Worm (Caenorhabditis elegans): Measurements from ENCODE around the gene lad-2.

lad-2 gene

ce11 chrIV:2990519-2990918 is 12.2 kb upstream of the lad-2 start (continued):
- no peak for TF ChIP-seq nhr-232 (tag; optimal IDR thresholded peaks at IDR 0.05)
- peak; percentile 50 for TF ChIP-seq hlh-6 (tag; optimal IDR thresholded peaks at IDR 0.05)
- TF ChIP-seq syd-9 (tag; optimal IDR thresholded peaks at IDR 0.05) = peak; percentile 9
- no peak for TF ChIP-seq C38D4.7 (GFP tag; optimal IDR thresholded peaks at IDR 0.05)
- peak; percentile 28 for TF ChIP-seq tbx-2 (tag; optimal IDR thresholded peaks at IDR 0.05)
- no peak for TF ChIP-seq odd-2 (tag; optimal IDR thresholded peaks at IDR 0.05)
- TF ChIP-seq hlh-13 (GFP tag; optimal IDR thresholded peaks at IDR 0.05) = no peak
- no peak for TF ChIP-seq ztf-16 (tag; optimal IDR thresholded peaks at IDR 0.05)
- no peak for TF ChIP-seq mec-3 (tag; optimal IDR thresholded peaks at IDR 0.05; ENCODE audit: borderline replicate concordance)
- TF ChIP-seq K09A11.1 (tag; optimal IDR thresholded peaks at IDR 0.05; ENCODE audit: insufficient read depth) = no peak
- TF ChIP-seq ets-4 (tag; optimal IDR thresholded peaks at IDR 0.05) = no peak
- no peak for TF ChIP-seq fkh-6 (tag; optimal IDR thresholded peaks at IDR 0.05)
- TF ChIP-seq elt-2 (tag; optimal IDR thresholded peaks at IDR 0.05) = no peak
- peak; percentile 15 for TF ChIP-seq ceh-34 (tag; optimal IDR thresholded peaks at IDR 0.05)
- no peak for TF ChIP-seq sox-2 (GFP tag; IDR thresholded peaks at IDR 0.05)
- TF ChIP-seq unc-3 (GFP tag; conservative IDR thresholded peaks at IDR 0.05) = no peak
- no peak for TF ChIP-seq unc-3 (tag; optimal IDR thresholded peaks at IDR 0.05)
- peak; percentile 13 for TF ChIP-seq ref-2 (tag; optimal IDR thresholded peaks at IDR 0.05)
- no peak for TF ChIP-seq ceh-18 (tag; optimal IDR thresholded peaks at IDR 0.05)
- no peak for TF ChIP-seq hlh-30 (tag; optimal IDR thresholded peaks at IDR 0.05; ENCODE audit: insufficient read depth)
- no peak for TF ChIP-seq T23F11.4 (GFP tag; optimal IDR thresholded peaks at IDR 0.05)
- TF ChIP-seq ceh-22 (tag; optimal IDR thresholded peaks at IDR 0.05) = no peak
- TF ChIP-seq npax-4 (tag; optimal IDR thresholded peaks at IDR 0.05) = no peak
- TF ChIP-seq sdc-2 (tag; optimal IDR thresholded peaks at IDR 0.05) = no peak
- TF ChIP-seq dve-1 (tag; optimal IDR thresholded peaks at IDR 0.05) = no peak
- peak; percentile 6 for TF ChIP-seq pat-9 (tag; optimal IDR thresholded peaks at IDR 0.05)
- no peak for TF ChIP-seq ceh-9 (tag; optimal IDR thresholded peaks at IDR 0.05)
- no peak for TF ChIP-seq K02D7.2 (tag; optimal IDR thresholded peaks at IDR 0.05)
- no peak for TF ChIP-seq fkh-10 (GFP tag; optimal IDR thresholded peaks at IDR 0.05)
- TF ChIP-seq tbx-7 (tag; optimal IDR thresholded peaks at IDR 0.05) = no peak
- TF ChIP-seq pax-1 (tag; optimal IDR thresholded peaks at IDR 0.05) = no peak
- TF ChIP-seq ceh-24 (tag; optimal IDR thresholded peaks at IDR 0.05) = no peak
- peak; percentile 64 for TF ChIP-seq nfya-1 (tag; optimal IDR thresholded peaks at IDR 0.05)
- TF ChIP-seq ceh-19 (GFP tag; optimal IDR thresholded peaks at IDR 0.05) = peak; percentile 55

ce11 chrIV:2986720-2987119 is 8.4 kb upstream of the lad-2 start:
- no peak for TF ChIP-seq hlh-8 (tag; optimal IDR thresholded peaks at IDR 0.05)
- no peak for TF ChIP-seq npax-4 (tag; optimal IDR thresholded peaks at IDR 0.05)
- no peak for TF ChIP-seq che-1 (tag; optimal IDR thresholded peaks at IDR 0.05)
- TF ChIP-seq ceh-14 (tag; optimal IDR thresholded peaks at IDR 0.05) = no peak
- TF ChIP-seq C08G9.2 (tag; optimal IDR thresholded peaks at IDR 0.05) = no peak
- TF ChIP-seq K02D7.2 (tag; optimal IDR thresholded peaks at IDR 0.05) = no peak
- no peak for TF ChIP-seq ttx-3 (tag; optimal IDR thresholded peaks at IDR 0.05)
- no peak for TF ChIP-seq ceh-34 (tag; optimal IDR thresholded peaks at IDR 0.05)
- no peak for TF ChIP-seq ceh-24 (tag; optimal IDR thresholded peaks at IDR 0.05)
- no peak for TF ChIP-seq nfya-1 (tag; optimal IDR thresholded peaks at IDR 0.05)

ce11 chrIV:2982443-2982842 is 4.2 kb upstream of the lad-2 start:
- TF ChIP-seq ceh-31 (tag; optimal IDR thresholded peaks at IDR 0.05) = peak; percentile 23
- TF ChIP-seq pat-9 (tag; optimal IDR thresholded peaks at IDR 0.05) = no peak
- no peak for TF ChIP-seq tbx-7 (tag; optimal IDR thresholded peaks at IDR 0.05)
- peak; percentile 96 for TF ChIP-seq unc-42 (tag; optimal IDR thresholded peaks at IDR 0.05)
- no peak for TF ChIP-seq ref-2 (tag; optimal IDR thresholded peaks at IDR 0.05)
